Worm (Caenorhabditis elegans): ENCODE data around the gene C10C5.3.

Gene C10C5.3

ce11 chrIV:9386038-9386437 lies 11.4 kb downstream of the C10C5.3 start, which contains the start of gene daf-15 (continued):
- TF ChIP-seq rbr-2 (tag; optimal IDR thresholded peaks at IDR 0.05) (peak; percentile 26), hlh-11 (tag; optimal IDR thresholded peaks at IDR 0.05) (no peak), dmd-9 (GFP tag; IDR thresholded peaks at IDR 0.05) (no peak), daf-16 (GFP tag; optimal IDR thresholded peaks at IDR 0.05) (no peak), daf-16 (tag; optimal IDR thresholded peaks at IDR 0.05) (no peak), lin-1 (GFP tag; IDR thresholded peaks at IDR 0.05) (no peak), nhr-76 (tag; optimal IDR thresholded peaks at IDR 0.05) (no peak), dpl-1 (GFP tag; optimal IDR thresholded peaks at IDR 0.05) (peak; percentile 93), mdl-1 (tag; optimal IDR thresholded peaks at IDR 0.05) (peak in 1 of 2 experiments; percentile 27), ama-1 (optimal IDR thresholded peaks at IDR 0.05) (no peak), zag-1 (tag; optimal IDR thresholded peaks at IDR 0.05) (no peak), fkh-10 (GFP tag; optimal IDR thresholded peaks at IDR 0.05) (no peak), duxl-1 (tag; optimal IDR thresholded peaks at IDR 0.05; ENCODE audit: poor library complexity) (no peak), nhr-77 (tag; optimal IDR thresholded peaks at IDR 0.05) (no peak), saeg-2 (GFP tag; IDR thresholded peaks at IDR 0.05) (no peak), daf-8 (GFP tag; IDR thresholded peaks at IDR 0.05) (no peak), Y105C5A.15 (GFP tag; IDR thresholded peaks at IDR 0.05) (no peak), Y75B8A.6 (GFP tag; IDR thresholded peaks at IDR 0.05) (no peak), ZK546.5 (tag; optimal IDR thresholded peaks at IDR 0.05) (no peak), nhr-6 (tag; optimal IDR thresholded peaks at IDR 0.05) (peak; percentile 46), ceh-82 (tag; optimal IDR thresholded peaks at IDR 0.05) (no peak), madf-5 (GFP tag; IDR thresholded peaks at IDR 0.05) (no peak), set-16 (GFP tag; IDR thresholded peaks at IDR 0.05) (no peak), hmg-1.1 (GFP tag; IDR thresholded peaks at IDR 0.05) (no peak), nhr-48 (tag; optimal IDR thresholded peaks at IDR 0.05) (no peak), madf-9 (GFP tag; conservative IDR thresholded peaks at IDR 0.05) (no peak), mes-2 (tag; optimal IDR thresholded peaks at IDR 0.05; ENCODE audit: poor library complexity, severe bottlenecking) (no peak), ces-1 (GFP tag; optimal IDR thresholded peaks at IDR 0.05) (no peak), nhr-28 (tag; optimal IDR thresholded peaks at IDR 0.05) (peak; percentile 32), aly-2 (tag; optimal IDR thresholded peaks at IDR 0.05) (no peak), zip-11 (GFP tag; IDR thresholded peaks at IDR 0.05) (no peak), lin-38 (GFP tag; IDR thresholded peaks at IDR 0.05) (peak; percentile 94), cey-2 (tag; optimal IDR thresholded peaks at IDR 0.05; ENCODE audit: borderline replicate concordance, insufficient read depth) (no peak), F37D6.2 (tag; optimal IDR thresholded peaks at IDR 0.05) (no peak), Y48G9A.11 (GFP tag; IDR thresholded peaks at IDR 0.05) (no peak), nhr-11 (tag; optimal IDR thresholded peaks at IDR 0.05) (no peak), php-3 (GFP tag; IDR thresholded peaks at IDR 0.05) (no peak), ceh-62 (tag; optimal IDR thresholded peaks at IDR 0.05) (no peak), ZK337.2 (GFP tag; IDR thresholded peaks at IDR 0.05) (no peak), unc-130 (GFP tag; optimal IDR thresholded peaks at IDR 0.05) (no peak), spr-3 (GFP tag; optimal IDR thresholded peaks at IDR 0.05) (no peak), ceh-20 (GFP tag; IDR thresholded peaks at IDR 0.05) (no peak), ztf-7 (tag; optimal IDR thresholded peaks at IDR 0.05) (no peak), lin-15B (tag; optimal IDR thresholded peaks at IDR 0.05) (no peak), ceh-44 (GFP tag; IDR thresholded peaks at IDR 0.05) (no peak)

Measured in whole organism, L4 larva.